Worm (Caenorhabditis elegans) whole organism, L3 larva: ENCODE measurements around the gene ptp-5.1.

Experiments used
- R02D3.7 ChIP-seq: fragments of 150-350 bp; optimal IDR thresholded peaks from 2 replicates; lab custom pipeline; 2014; ENCODE audit warnings: missing biosample characterization, missing genetic modification characterization
- aly-2 ChIP-seq: fragments of 150-350 bp; optimal IDR thresholded peaks from 2 replicates; lab custom pipeline; 2014; ENCODE audit warnings: missing biosample characterization, missing genetic modification characterization
- daf-12 ChIP-seq: fragments of 150-350 bp; optimal IDR thresholded peaks from 2 replicates; lab custom pipeline; 2014; ENCODE audit warnings: missing biosample characterization, missing genetic modification reagents, missing genetic modification characterization
- elt-3 ChIP-seq, 3 experiments: fragments of 150-350 bp in 1 of 3; sonication (generic microtip) in 2 of 3; optimal IDR thresholded peaks; 2 replicates in 2 of 3; 4 replicates in 1 of 3; lab custom pipeline; 2014 to 2017; ENCODE audit warnings: missing biosample characterization in 3 of 3, missing genetic modification characterization in 3 of 3
- jun-1 ChIP-seq: fragments of 150-350 bp; optimal IDR thresholded peaks from 2 replicates; lab custom pipeline; 2014; ENCODE audit warnings: missing biosample characterization, missing genetic modification reagents, missing genetic modification characterization
- lin-39 ChIP-seq: fragments of 150-350 bp; optimal IDR thresholded peaks from 2 replicates; lab custom pipeline; 2018; ENCODE audit warnings: missing biosample characterization, missing genetic modification reagents, missing genetic modification characterization
- mdl-1 ChIP-seq: fragments of 150-350 bp; optimal IDR thresholded peaks from 2 replicates; lab custom pipeline; 2014; ENCODE audit warnings: missing biosample characterization, missing genetic modification characterization
- mml-1 ChIP-seq: fragments of 150-350 bp; sonication (generic microtip); optimal IDR thresholded peaks from 3 replicates; lab custom pipeline; 2014; ENCODE audit warnings: missing biosample characterization, missing genetic modification characterization
- nfya-1 ChIP-seq: sonication (generic microtip); optimal IDR thresholded peaks from 2 replicates; lab custom pipeline; 2017; ENCODE audit warnings: missing genetic modification characterization, mild to moderate bottlenecking, missing compliant biosample characterization, antibody characterized with exemption, moderate library complexity; ENCODE audit not compliant: insufficient read depth
- pqm-1 ChIP-seq: fragments of 150-350 bp; optimal IDR thresholded peaks from 2 replicates; lab custom pipeline; 2017; ENCODE audit warnings: missing biosample characterization, missing genetic modification characterization, inconsistent platforms
- snpc-4 ChIP-seq: fragments of 150-350 bp; optimal IDR thresholded peaks from 2 replicates; lab custom pipeline; 2014; ENCODE audit warnings: missing biosample characterization, missing genetic modification characterization
- tbx-2 ChIP-seq: sonication (generic microtip); optimal IDR thresholded peaks from 2 replicates; lab custom pipeline; 2016; ENCODE audit warnings: mild to moderate bottlenecking, missing genetic modification characterization, missing compliant biosample characterization
- zag-1 ChIP-seq: fragments of 150-350 bp; optimal IDR thresholded peaks from 2 replicates; lab custom pipeline; 2014; ENCODE audit warnings: missing biosample characterization, missing genetic modification characterization

DNA sequence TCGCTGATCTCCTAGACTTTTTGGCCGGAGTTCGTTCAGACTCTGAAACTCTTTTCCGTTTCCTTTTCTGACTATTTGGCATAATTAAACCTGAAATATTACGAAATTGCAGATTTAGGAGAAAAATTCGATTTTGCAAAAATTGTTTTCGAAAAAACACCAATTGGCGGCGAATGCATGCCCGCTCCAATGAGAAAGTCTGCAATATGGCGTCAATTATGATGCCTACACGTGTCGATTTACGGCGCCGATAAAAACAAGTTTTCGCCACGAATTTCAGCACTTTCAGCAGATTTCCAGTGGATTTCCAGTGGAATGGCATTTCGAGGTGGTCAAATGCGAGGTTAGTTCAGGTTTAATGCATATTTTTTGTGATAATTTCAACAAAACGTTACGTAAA is 43.3 kb downstream of the ptp-5.1 start, which contains the start of the genes Y59E9AL.36 and nbet-1:
- no peak for TF ChIP-seq tbx-2 (tag; lab: Kevin White, UChicago)
- TF ChIP-seq mml-1 = no peak
- no peak for TF ChIP-seq elt-3 (tag; optimal IDR thresholded peaks at IDR 0.05; lab: Kevin White, UChicago)
- TF ChIP-seq snpc-4 (tag; lab: Kevin White, UChicago) = peak; percentile 84
- peak; percentile 63 for TF ChIP-seq lin-39
- TF ChIP-seq pqm-1 (tag; lab: Kevin White, UChicago) = peak; percentile 17
- TF ChIP-seq zag-1 (tag; lab: Kevin White, UChicago) = no peak
- no peak for TF ChIP-seq aly-2 (tag; lab: Kevin White, UChicago)
- TF ChIP-seq nfya-1 (tag; lab: Kevin White, UChicago) = peak; percentile 77
- no peak for TF ChIP-seq daf-12 (tag; lab: Kevin White, UChicago)
- TF ChIP-seq jun-1 = peak; percentile 51
- no peak for TF ChIP-seq mdl-1 (tag; lab: Kevin White, UChicago)
- TF ChIP-seq R02D3.7 (tag; lab: Kevin White, UChicago) = peak; percentile 97
